Fruit fly (Drosophila melanogaster) whole organism, embryonic: ENCODE results near the gene Zpr1.
A peak's percentile ranks its signal among the peaks of the same experiment; 100 is the strongest.

Experiments used
- Bdp1 ChIP-seq: fragments of 200-800 bp; sonication (Bioruptor generic); optimal IDR thresholded peaks from 3 replicates; lab custom pipeline; 2016; ENCODE audit warnings: missing biosample characterization, missing genetic modification characterization
- CG10274 ChIP-seq: fragments of 200-800 bp; sonication (Bioruptor generic); optimal IDR thresholded peaks from 3 replicates; lab custom pipeline; 2017; ENCODE audit warnings: missing biosample characterization, mild to moderate bottlenecking, missing genetic modification characterization
- CG12236 ChIP-seq: fragments of 200-800 bp; sonication (Bioruptor generic); optimal IDR thresholded peaks from 2 replicates; lab custom pipeline; 2016; ENCODE audit warnings: missing biosample characterization, missing genetic modification characterization
- CG12659 ChIP-seq: fragments of 200-800 bp; sonication (Bioruptor generic); optimal IDR thresholded peaks from 3 replicates; lab custom pipeline; 2017; ENCODE audit warnings: mild to moderate bottlenecking, missing biosample characterization, missing genetic modification reagents, missing genetic modification characterization
- CG14667 ChIP-seq: fragments of 200-800 bp; sonication (Bioruptor generic); IDR thresholded peaks from 2 replicates; pipeline ENCODE4 v1.3.6; 2022; ENCODE audit warnings: missing biosample characterization, missing genetic modification characterization
- CG14860 ChIP-seq: fragments of 200-800 bp; sonication (Bioruptor generic); IDR thresholded peaks from 3 replicates; pipeline ENCODE4 v1.3.6; 2022; ENCODE audit warnings: missing biosample characterization, missing genetic modification characterization; ENCODE audit not compliant: partially characterized antibody
- CG15269 ChIP-seq: fragments of 200-800 bp; sonication (Bioruptor generic); optimal IDR thresholded peaks from 2 replicates; lab custom pipeline; 2018; ENCODE audit warnings: missing biosample characterization, mild to moderate bottlenecking, missing genetic modification characterization, moderate library complexity
- CG16779 ChIP-seq: fragments of 200-800 bp; sonication (Bioruptor generic); IDR thresholded peaks from 2 replicates; pipeline ENCODE4 v1.3.6; 2022; ENCODE audit warnings: missing biosample characterization, missing genetic modification characterization
- CG18599 ChIP-seq: fragments of 200-800 bp; sonication (Bioruptor generic); optimal IDR thresholded peaks from 3 replicates; lab custom pipeline; 2017; ENCODE audit warnings: missing biosample characterization, missing genetic modification characterization, mild to moderate bottlenecking, moderate library complexity, missing genetic modification reagents
- CG4730 ChIP-seq: fragments of 200-800 bp; sonication (Bioruptor generic); IDR thresholded peaks from 2 replicates; pipeline ENCODE4 v1.3.6; 2022; ENCODE audit warnings: missing biosample characterization, missing genetic modification characterization
- CG4820 ChIP-seq: fragments of 200-800 bp; sonication (Bioruptor generic); optimal IDR thresholded peaks from 3 replicates; lab custom pipeline; 2016; ENCODE audit warnings: missing biosample characterization, missing genetic modification characterization
- CG9727 ChIP-seq: fragments of 200-800 bp; sonication (Bioruptor generic); optimal IDR thresholded peaks from 3 replicates; lab custom pipeline; 2017; ENCODE audit warnings: missing biosample characterization, mild to moderate bottlenecking, missing genetic modification characterization
- CG9817 ChIP-seq: fragments of 200-800 bp; sonication (Bioruptor generic); optimal IDR thresholded peaks from 2 replicates; lab custom pipeline; 2018; ENCODE audit warnings: missing biosample characterization, mild to moderate bottlenecking, missing genetic modification characterization, moderate library complexity
- D ChIP-seq, 2 experiments: fragments of 200-800 bp in 1 of 2; fragments of >200 bp in 1 of 2; sonication (Bioruptor generic) in 1 of 2; optimal IDR thresholded peaks; 2 replicates in 1 of 2; 3 replicates in 1 of 2; lab custom pipeline; 2017; ENCODE audit warnings: mild to moderate bottlenecking in 1 of 2, missing biosample characterization in 1 of 2, missing genetic modification characterization in 1 of 2, missing genetic modification reagents in 1 of 2
- Gug ChIP-seq: fragments of 200-800 bp; sonication (Bioruptor generic); IDR thresholded peaks from 4 replicates; pipeline ENCODE4 v1.3.6; 2022; ENCODE audit warnings: missing biosample characterization, missing genetic modification characterization
- Hr51 ChIP-seq, 2 experiments: fragments of 200-800 bp; sonication (Bioruptor generic); optimal IDR thresholded peaks; 2 replicates in 1 of 2; 3 replicates in 1 of 2; lab custom pipeline; 2016 to 2018; ENCODE audit warnings: missing biosample characterization in 2 of 2, missing genetic modification characterization in 2 of 2, mild to moderate bottlenecking in 1 of 2, moderate library complexity in 1 of 2
- Mad ChIP-seq: fragments of 200-800 bp; sonication (Bioruptor generic); optimal IDR thresholded peaks from 2 replicates; lab custom pipeline; 2016; ENCODE audit warnings: missing biosample characterization, missing genetic modification characterization
- Mrtf ChIP-seq: fragments of 200-800 bp; sonication (Bioruptor generic); IDR thresholded peaks from 3 replicates; pipeline ENCODE4 v1.3.6; 2022; ENCODE audit warnings: missing biosample characterization, missing genetic modification characterization
- Oli ChIP-seq: fragments of 200-800 bp; sonication (Bioruptor generic); optimal IDR thresholded peaks from 2 replicates; lab custom pipeline; 2018; ENCODE audit warnings: missing biosample characterization, mild to moderate bottlenecking, missing genetic modification characterization, moderate library complexity
- Rfx ChIP-seq: fragments of 200-800 bp; sonication (Bioruptor generic); IDR thresholded peaks from 2 replicates; pipeline ENCODE4 v1.3.6; 2022; ENCODE audit warnings: missing biosample characterization, missing genetic modification characterization
- Sox102F ChIP-seq: fragments of 200-800 bp; sonication (Bioruptor generic); optimal IDR thresholded peaks from 2 replicates; lab custom pipeline; 2018; ENCODE audit warnings: missing biosample characterization, mild to moderate bottlenecking, missing genetic modification characterization, moderate library complexity
- Sry-δ ChIP-seq: fragments of 200-800 bp; sonication (Bioruptor generic); optimal IDR thresholded peaks from 2 replicates; lab custom pipeline; 2016; ENCODE audit warnings: missing biosample characterization, missing genetic modification characterization
- Trl ChIP-seq, 3 experiments: fragments of >200 bp in 2 of 3; fragments of 200-800 bp in 1 of 3; sonication (Bioruptor generic) in 1 of 3; optimal IDR thresholded peaks; 2 replicates in 1 of 3; 3 replicates in 2 of 3; lab custom pipeline; 2016 to 2017; ENCODE audit warnings: missing biosample characterization in 1 of 3, missing genetic modification characterization in 1 of 3
- al ChIP-seq: fragments of 200-800 bp; sonication (Bioruptor generic); IDR thresholded peaks from 2 replicates; pipeline ENCODE4 v1.3.6; 2022; ENCODE audit warnings: missing biosample characterization, missing genetic modification characterization
- az2 ChIP-seq: fragments of 200-800 bp; sonication (Bioruptor generic); optimal IDR thresholded peaks from 3 replicates; lab custom pipeline; 2016; ENCODE audit warnings: missing biosample characterization, missing genetic modification characterization
- bbx ChIP-seq: fragments of 200-800 bp; sonication (Bioruptor generic); IDR thresholded peaks from 2 replicates; pipeline ENCODE4 v1.3.6; 2022; ENCODE audit warnings: missing biosample characterization, missing genetic modification characterization; ENCODE audit not compliant: partially characterized antibody
- crol ChIP-seq: fragments of 200-800 bp; sonication (Bioruptor generic); IDR thresholded peaks from 2 replicates; pipeline ENCODE4 v1.3.6; 2022; ENCODE audit warnings: missing biosample characterization, missing genetic modification characterization
- dysf ChIP-seq: fragments of 200-800 bp; sonication (Bioruptor generic); IDR thresholded peaks from 3 replicates; pipeline ENCODE4 v1.3.6; 2022; ENCODE audit warnings: missing biosample characterization, missing genetic modification characterization
- fd3F ChIP-seq: fragments of 200-800 bp; sonication (Bioruptor generic); optimal IDR thresholded peaks from 2 replicates; lab custom pipeline; 2018; ENCODE audit warnings: missing biosample characterization, mild to moderate bottlenecking, missing genetic modification characterization, moderate library complexity
- gem ChIP-seq: fragments of 200-800 bp; sonication (Bioruptor generic); optimal IDR thresholded peaks from 2 replicates; lab custom pipeline; 2019; ENCODE audit warnings: missing biosample characterization, mild to moderate bottlenecking, missing genetic modification characterization, moderate library complexity
- hkb ChIP-seq, 2 experiments: fragments of 200-800 bp in 1 of 2; fragments of >200 bp in 1 of 2; sonication (Bioruptor generic) in 1 of 2; IDR thresholded peaks in 1 of 2; optimal IDR thresholded peaks in 1 of 2; 2 replicates each; pipeline versions ENCODE4 v1.3.6 to Lab custom; 2017 to 2022; ENCODE audit warnings: missing biosample characterization in 1 of 2, missing genetic modification characterization in 1 of 2
- insv ChIP-seq, 2 experiments: fragments of 200-800 bp; sonication (Bioruptor generic); optimal IDR thresholded peaks; 3 replicates each; lab custom pipeline; 2016 to 2018; ENCODE audit warnings: missing biosample characterization in 2 of 2, missing genetic modification characterization in 2 of 2
- mam ChIP-seq: fragments of 200-800 bp; sonication (Bioruptor generic); optimal IDR thresholded peaks from 3 replicates; lab custom pipeline; 2016; ENCODE audit warnings: missing biosample characterization, missing genetic modification characterization
- pfk ChIP-seq: fragments of 200-800 bp; sonication (Bioruptor generic); optimal IDR thresholded peaks from 2 replicates; lab custom pipeline; 2018; ENCODE audit warnings: missing biosample characterization, mild to moderate bottlenecking, missing genetic modification characterization, moderate library complexity
- psq ChIP-seq: fragments of 200-800 bp; sonication (Bioruptor generic); optimal IDR thresholded peaks from 2 replicates; lab custom pipeline; 2017; ENCODE audit warnings: missing biosample characterization, missing genetic modification characterization
- ranshi ChIP-seq: fragments of 200-800 bp; sonication (Bioruptor generic); IDR thresholded peaks from 2 replicates; pipeline ENCODE4 v1.3.6; 2022; ENCODE audit warnings: missing biosample characterization, missing genetic modification characterization
- sc ChIP-seq, 3 experiments: fragments of >200 bp in 2 of 3; fragments of 200-800 bp in 1 of 3; sonication (Bioruptor generic) in 1 of 3; optimal IDR thresholded peaks; 2 replicates in 2 of 3; 3 replicates in 1 of 3; lab custom pipeline; 2017; ENCODE audit warnings: mild to moderate bottlenecking in 1 of 3, missing biosample characterization in 1 of 3, missing genetic modification characterization in 1 of 3, missing genetic modification reagents in 1 of 3
- seq ChIP-seq: fragments of 200-800 bp; sonication (Bioruptor generic); IDR thresholded peaks from 2 replicates; pipeline ENCODE4 v1.3.6; 2022; ENCODE audit warnings: missing biosample characterization, missing genetic modification characterization
- shn ChIP-seq: fragments of 200-800 bp; sonication (Bioruptor generic); optimal IDR thresholded peaks from 3 replicates; lab custom pipeline; 2016; ENCODE audit warnings: missing biosample characterization, missing genetic modification characterization
- tin ChIP-seq: fragments of 200-800 bp; sonication (Bioruptor generic); optimal IDR thresholded peaks from 3 replicates; lab custom pipeline; 2016; ENCODE audit warnings: missing biosample characterization, missing genetic modification characterization
- tna ChIP-seq: fragments of 200-800 bp; sonication (Bioruptor generic); IDR thresholded peaks from 2 replicates; pipeline ENCODE4 v1.3.6; 2022; ENCODE audit warnings: missing biosample characterization, missing genetic modification characterization; ENCODE audit not compliant: partially characterized antibody
- unpg ChIP-seq: fragments of 200-800 bp; sonication (Bioruptor generic); optimal IDR thresholded peaks from 3 replicates; lab custom pipeline; 2018; ENCODE audit warnings: missing biosample characterization, mild to moderate bottlenecking, missing genetic modification characterization, moderate library complexity
- zen ChIP-seq: fragments of 200-800 bp; sonication (Bioruptor generic); optimal IDR thresholded peaks from 3 replicates; lab custom pipeline; 2018; ENCODE audit warnings: missing biosample characterization, mild to moderate bottlenecking, missing genetic modification characterization, moderate library complexity
- zf30C ChIP-seq: fragments of 200-800 bp; sonication (Bioruptor generic); optimal IDR thresholded peaks from 3 replicates; lab custom pipeline; 2018; ENCODE audit warnings: missing biosample characterization, mild to moderate bottlenecking, missing genetic modification characterization
- zfh1 ChIP-seq: fragments of 200-800 bp; sonication (Bioruptor generic); IDR thresholded peaks from 3 replicates; pipeline ENCODE4 v1.3.6; 2022; ENCODE audit warnings: missing biosample characterization, missing genetic modification characterization

Zpr1 gene

DNA sequence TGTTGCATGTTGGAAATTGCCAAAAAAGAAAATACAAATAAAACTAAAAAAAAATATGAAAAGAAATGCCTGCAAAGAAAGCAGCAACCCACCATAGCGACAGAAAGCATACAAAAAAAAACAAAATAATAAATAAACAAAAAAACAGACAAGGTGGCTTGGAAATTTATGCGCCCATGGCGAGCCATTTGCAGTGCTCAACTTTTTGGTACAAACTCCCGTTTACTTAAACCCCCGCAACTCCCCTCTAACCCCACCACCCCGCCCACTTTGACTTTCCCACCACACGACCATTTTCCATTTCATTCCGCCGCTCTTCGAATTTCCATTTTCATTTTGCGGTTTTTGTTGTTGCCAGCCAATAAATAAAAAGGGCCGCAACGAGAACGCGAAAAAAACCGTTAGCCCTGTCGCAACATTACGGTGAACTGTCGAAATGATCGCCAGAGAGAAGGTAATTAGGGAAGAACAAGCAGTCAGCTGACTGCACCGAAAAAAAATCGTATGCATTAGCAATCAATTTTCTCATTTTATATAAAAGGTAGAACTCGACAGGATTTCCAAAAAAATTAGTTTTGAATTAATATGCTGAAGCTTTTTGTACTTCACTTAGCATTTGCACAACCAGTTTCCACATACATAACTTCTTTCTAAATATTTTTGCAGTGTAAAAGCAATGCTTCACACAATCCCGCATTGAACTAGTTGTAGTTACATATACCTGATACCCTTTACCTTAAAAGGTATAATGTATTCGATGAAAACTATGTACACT is 24.9 kb downstream of the Zpr1 start (continued):
- TF ChIP-seq CG14667 = peak; percentile 30; the same call in 1 of the 2 replicates
- TF ChIP-seq zfh1 (GFP tag; lab: Robert Waterston, UW) = peak; percentile 59; the same call in 1 of the 3 replicates
- TF ChIP-seq tna (GFP tag; lab: Robert Waterston, UW) = no peak
- TF ChIP-seq mam = peak; percentile 33
- no peak for TF ChIP-seq Bdp1 (GFP tag; lab: Kevin White, UChicago)
- TF ChIP-seq CG16779 (GFP tag; lab: Robert Waterston, UW) = no peak
- TF ChIP-seq az2 (GFP tag; lab: Kevin White, UChicago) = peak; percentile 54
- TF ChIP-seq tin (GFP tag; lab: Kevin White, UChicago) = peak; percentile 37
- TF ChIP-seq CG4730 (GFP tag; lab: Robert Waterston, UW) = peak; percentile 38; the same call in 1 of the 2 replicates
- peak; percentile 43 to 66 for TF ChIP-seq Hr51 (GFP tag; optimal IDR thresholded peaks at IDR 0.05; lab: Kevin White, UChicago)
- TF ChIP-seq CG10274 (GFP tag; lab: Kevin White, UChicago) = no peak
- TF ChIP-seq ranshi (GFP tag; lab: Robert Waterston, UW) = no peak
- no peak for TF ChIP-seq seq (GFP tag; lab: Robert Waterston, UW)
- no peak for TF ChIP-seq Trl (optimal IDR thresholded peaks at IDR 0.05; lab: Kevin White, UChicago)
- TF ChIP-seq Trl (GFP tag; optimal IDR thresholded peaks at IDR 0.05; lab: Kevin White, UChicago) = peak; percentile 34
- no peak for TF ChIP-seq fd3F (GFP tag; lab: Kevin White, UChicago)

DNA sequence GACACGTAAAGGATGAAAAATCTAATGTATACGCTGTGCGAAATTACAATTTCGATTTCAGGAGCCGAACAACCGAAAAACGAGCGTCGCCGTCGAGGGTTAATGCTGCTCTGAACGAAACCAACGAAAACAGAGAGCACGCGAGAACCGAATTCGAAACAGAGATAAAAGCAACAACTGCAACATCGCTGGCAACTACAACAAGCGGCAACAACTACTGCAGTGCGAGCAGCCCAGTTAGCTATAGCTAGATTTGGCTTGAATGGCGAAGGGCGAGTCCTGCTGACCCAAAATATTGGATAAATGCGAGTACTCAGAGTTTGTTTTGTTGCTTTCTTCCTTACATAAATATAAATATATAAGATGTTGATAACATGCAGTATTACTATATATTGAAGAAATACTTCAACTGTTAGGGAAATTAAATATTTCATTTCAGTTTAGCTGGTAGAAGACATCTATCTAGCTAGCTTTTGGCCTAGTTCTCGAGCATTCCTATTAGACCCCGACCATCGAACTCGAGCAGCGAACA is 26.9 kb downstream of the Zpr1 start, which contains the start of gene fend:
fend (minus strand) TSS at position 178 of the 532 bp plus-strand sequence.
- TF ChIP-seq sc (optimal IDR thresholded peaks at IDR 0.05; lab: Kevin White, UChicago) = no peak
- TF ChIP-seq sc (GFP tag; optimal IDR thresholded peaks at IDR 0.05; lab: Kevin White, UChicago) = no peak
- TF ChIP-seq CG14860 = no peak
- no peak for TF ChIP-seq shn (GFP tag; lab: Kevin White, UChicago)
- TF ChIP-seq Mad (GFP tag; lab: Kevin White, UChicago) = no peak
- no peak for TF ChIP-seq Mrtf (GFP tag; lab: Robert Waterston, UW)
- no peak for TF ChIP-seq hkb (optimal IDR thresholded peaks at IDR 0.05; lab: Kevin White, UChicago)
- peak; percentile 10; the same call in 1 of the 2 replicates for TF ChIP-seq hkb (GFP tag; IDR thresholded peaks at IDR 0.05; lab: Robert Waterston, UW)
- no peak for TF ChIP-seq pfk
- peak; percentile 43 for TF ChIP-seq CG9727 (GFP tag; lab: Kevin White, UChicago)
- TF ChIP-seq psq (GFP tag; lab: Kevin White, UChicago) = no peak
- peak; percentile 6 for TF ChIP-seq Sox102F (GFP tag; lab: Kevin White, UChicago)
- TF ChIP-seq zen (tag; lab: Kevin White, UChicago) = peak; percentile 8
- peak; percentile 57 for TF ChIP-seq CG15269 (tag; lab: Kevin White, UChicago)
- TF ChIP-seq CG12236 (GFP tag; lab: Kevin White, UChicago) = no peak
- TF ChIP-seq zf30C = peak; percentile 42
- TF ChIP-seq bbx = no peak
- no peak for TF ChIP-seq mam
- TF ChIP-seq CG4820 = no peak
- peak; percentile 49; the same call in 1 of the 3 replicates for TF ChIP-seq dysf (GFP tag; lab: Robert Waterston, UW)
- TF ChIP-seq Sry-δ (GFP tag; lab: Kevin White, UChicago) = no peak
- no peak for TF ChIP-seq crol
- peak; percentile 57 for TF ChIP-seq CG18599 (GFP tag; lab: Kevin White, UChicago)
- peak; percentile 10 for TF ChIP-seq unpg (GFP tag; lab: Kevin White, UChicago)
- peak in 1 of 2 experiments; percentile 68 for TF ChIP-seq insv (GFP tag; optimal IDR thresholded peaks at IDR 0.05; lab: Kevin White, UChicago)
- peak; percentile 43 for TF ChIP-seq CG12659
- TF ChIP-seq Oli (tag; lab: Kevin White, UChicago) = peak; percentile 24
- TF ChIP-seq Rfx (GFP tag; lab: Robert Waterston, UW) = peak; percentile 27; the same call in 1 of the 2 replicates
- TF ChIP-seq D (optimal IDR thresholded peaks at IDR 0.05; lab: Kevin White, UChicago) = no peak
- TF ChIP-seq D (GFP tag; optimal IDR thresholded peaks at IDR 0.05; lab: Kevin White, UChicago) = peak; percentile 25
- TF ChIP-seq gem (tag; lab: Kevin White, UChicago) = peak; percentile 57
- no peak for TF ChIP-seq al (GFP tag; lab: Robert Waterston, UW)
- peak; percentile 24 for TF ChIP-seq CG9817 (tag; lab: Kevin White, UChicago)
- no peak for TF ChIP-seq Gug (GFP tag; lab: Robert Waterston, UW)
